Worm (Caenorhabditis elegans) whole organism, L3 larva: ENCODE measurements around the gene Y49F6B.12.

ENCODE experiments used
- R02D3.7 ChIP-seq: fragments of 150-350 bp; optimal IDR thresholded peaks from 2 replicates; lab custom pipeline; 2014; ENCODE audit warnings: missing biosample characterization, missing genetic modification characterization
- ZK546.5 ChIP-seq: sonication (generic microtip); optimal IDR thresholded peaks from 2 replicates; lab custom pipeline; 2017; ENCODE audit warnings: missing biosample characterization, missing genetic modification characterization
- ama-1 ChIP-seq: fragments of 150-350 bp; optimal IDR thresholded peaks from 2 replicates; lab custom pipeline; 2018
- ceh-16 ChIP-seq: sonication (generic microtip); optimal IDR thresholded peaks from 2 replicates; lab custom pipeline; 2017; ENCODE audit warnings: missing biosample characterization, missing genetic modification characterization
- ceh-28 ChIP-seq: fragments of 150-350 bp; optimal IDR thresholded peaks from 2 replicates; lab custom pipeline; 2014; ENCODE audit warnings: missing biosample characterization, missing genetic modification reagents, missing genetic modification characterization
- ceh-82 ChIP-seq: fragments of 150-350 bp; optimal IDR thresholded peaks from 2 replicates; lab custom pipeline; 2014; ENCODE audit warnings: missing biosample characterization, missing genetic modification characterization
- ceh-9 ChIP-seq: sonication (generic microtip); optimal IDR thresholded peaks from 2 replicates; lab custom pipeline; 2018; ENCODE audit warnings: missing biosample characterization, missing genetic modification characterization
- daf-12 ChIP-seq: fragments of 150-350 bp; optimal IDR thresholded peaks from 2 replicates; lab custom pipeline; 2014; ENCODE audit warnings: missing biosample characterization, missing genetic modification reagents, missing genetic modification characterization
- egl-5 ChIP-seq: fragments of 150-350 bp; optimal IDR thresholded peaks from 2 replicates; lab custom pipeline; 2017; ENCODE audit warnings: missing biosample characterization, missing genetic modification reagents, missing genetic modification characterization, inconsistent platforms
- elt-2 ChIP-seq: sonication (generic microtip); optimal IDR thresholded peaks from 2 replicates; lab custom pipeline; 2016; ENCODE audit warnings: missing genetic modification reagents, mild to moderate bottlenecking, missing genetic modification characterization, missing compliant biosample characterization
- eor-1 ChIP-seq, 2 experiments: fragments of 150-350 bp; optimal IDR thresholded peaks; 2 replicates each; lab custom pipeline; 2014 to 2018; ENCODE audit warnings: missing biosample characterization in 2 of 2, missing genetic modification characterization in 2 of 2
- fkh-10 ChIP-seq: sonication (generic microtip); optimal IDR thresholded peaks from 2 replicates; lab custom pipeline; 2017; ENCODE audit warnings: missing biosample characterization, missing genetic modification reagents, missing genetic modification characterization
- fos-1 ChIP-seq: fragments of 150-350 bp; optimal IDR thresholded peaks from 2 replicates; lab custom pipeline; 2014; ENCODE audit warnings: missing biosample characterization, missing genetic modification characterization
- hmg-11 ChIP-seq: sonication (generic microtip); optimal IDR thresholded peaks from 2 replicates; lab custom pipeline; 2016; ENCODE audit warnings: missing genetic modification characterization, missing compliant biosample characterization
- jun-1 ChIP-seq: fragments of 150-350 bp; optimal IDR thresholded peaks from 2 replicates; lab custom pipeline; 2014; ENCODE audit warnings: missing biosample characterization, missing genetic modification reagents, missing genetic modification characterization
- lin-39 ChIP-seq: fragments of 150-350 bp; optimal IDR thresholded peaks from 2 replicates; lab custom pipeline; 2018; ENCODE audit warnings: missing biosample characterization, missing genetic modification reagents, missing genetic modification characterization
- lsy-12 ChIP-seq: sonication (generic microtip); optimal IDR thresholded peaks from 2 replicates; lab custom pipeline; 2016; ENCODE audit warnings: mild to moderate bottlenecking, missing genetic modification characterization, missing compliant biosample characterization
- mdl-1 ChIP-seq: fragments of 150-350 bp; optimal IDR thresholded peaks from 2 replicates; lab custom pipeline; 2014; ENCODE audit warnings: missing biosample characterization, missing genetic modification characterization
- mml-1 ChIP-seq: fragments of 150-350 bp; sonication (generic microtip); optimal IDR thresholded peaks from 3 replicates; lab custom pipeline; 2014; ENCODE audit warnings: missing biosample characterization, missing genetic modification characterization
- nfya-1 ChIP-seq: sonication (generic microtip); optimal IDR thresholded peaks from 2 replicates; lab custom pipeline; 2017; ENCODE audit warnings: missing genetic modification characterization, mild to moderate bottlenecking, missing compliant biosample characterization, antibody characterized with exemption, moderate library complexity; ENCODE audit not compliant: insufficient read depth
- nhr-11 ChIP-seq: fragments of 150-350 bp; optimal IDR thresholded peaks from 2 replicates; lab custom pipeline; 2014; ENCODE audit warnings: missing biosample characterization, missing genetic modification characterization
- nhr-12 ChIP-seq: fragments of 150-350 bp; optimal IDR thresholded peaks from 2 replicates; lab custom pipeline; 2014; ENCODE audit warnings: missing biosample characterization, missing genetic modification characterization
- nhr-25 ChIP-seq: sonication (generic microtip); optimal IDR thresholded peaks from 2 replicates; lab custom pipeline; 2017; ENCODE audit warnings: missing biosample characterization, missing genetic modification characterization
- nhr-28 ChIP-seq: fragments of 150-350 bp; optimal IDR thresholded peaks from 2 replicates; lab custom pipeline; 2014; ENCODE audit warnings: missing biosample characterization, missing genetic modification characterization
- nhr-67 ChIP-seq: fragments of 150-350 bp; optimal IDR thresholded peaks from 2 replicates; lab custom pipeline; 2014; ENCODE audit warnings: missing biosample characterization, missing genetic modification characterization
- pha-4 ChIP-seq: fragments of 150-350 bp; optimal IDR thresholded peaks from 2 replicates; lab custom pipeline; 2014; ENCODE audit warnings: missing biosample characterization, missing genetic modification reagents, missing genetic modification characterization
- pqm-1 ChIP-seq: fragments of 150-350 bp; optimal IDR thresholded peaks from 2 replicates; lab custom pipeline; 2017; ENCODE audit warnings: missing biosample characterization, missing genetic modification characterization, inconsistent platforms
- sea-2 ChIP-seq: fragments of 150-350 bp; sonication (generic microtip); optimal IDR thresholded peaks from 4 replicates; lab custom pipeline; 2014; ENCODE audit warnings: missing biosample characterization, missing genetic modification reagents, missing genetic modification characterization
- skn-1 ChIP-seq: fragments of 150-350 bp; optimal IDR thresholded peaks from 2 replicates; lab custom pipeline; 2014; ENCODE audit warnings: missing biosample characterization, missing genetic modification characterization
- snpc-4 ChIP-seq: fragments of 150-350 bp; optimal IDR thresholded peaks from 2 replicates; lab custom pipeline; 2014; ENCODE audit warnings: missing biosample characterization, missing genetic modification characterization
- unc-39 ChIP-seq: sonication (generic microtip); optimal IDR thresholded peaks from 4 replicates; lab custom pipeline; 2017; ENCODE audit warnings: missing biosample characterization, missing genetic modification characterization
- zag-1 ChIP-seq: fragments of 150-350 bp; optimal IDR thresholded peaks from 2 replicates; lab custom pipeline; 2014; ENCODE audit warnings: missing biosample characterization, missing genetic modification characterization
- ztf-11 ChIP-seq: fragments of 150-350 bp; optimal IDR thresholded peaks from 2 replicates; lab custom pipeline; 2014; ENCODE audit warnings: missing biosample characterization, missing genetic modification characterization

Gene Y49F6B.12

DNA sequence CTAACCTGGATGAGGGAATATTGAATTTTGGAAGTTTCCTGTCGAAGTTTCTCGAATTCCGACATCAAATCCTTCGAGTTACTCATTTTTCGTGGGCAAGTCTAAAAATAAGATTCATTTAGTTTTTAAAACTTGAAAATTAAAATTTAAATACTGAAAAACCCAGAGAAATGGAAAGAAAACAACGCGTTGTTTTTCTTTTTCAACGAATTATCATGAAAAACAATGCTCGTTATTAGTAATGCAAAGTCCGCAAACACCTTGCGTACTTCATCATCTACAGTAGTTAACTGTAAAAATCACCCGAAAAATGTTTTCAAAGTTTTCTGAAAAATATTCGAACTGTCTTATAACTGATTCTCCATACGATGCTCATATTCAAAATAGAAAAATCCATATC lies 27.9 kb downstream of the Y49F6B.12 start, which contains the start of gene C16C8.4:
C16C8.4 (minus strand) TSS at position 101 of the 400 bp plus-strand sequence.
- TF ChIP-seq R02D3.7 = no peak
- TF ChIP-seq nhr-28 = no peak
- no peak for TF ChIP-seq eor-1 (tag; optimal IDR thresholded peaks at IDR 0.05; lab: Kevin White, UChicago)
- no peak for TF ChIP-seq pha-4 (tag; lab: Kevin White, UChicago)
- TF ChIP-seq mml-1 (tag; lab: Kevin White, UChicago) = no peak
- TF ChIP-seq sea-2 (GFP tag; lab: Kevin White, UChicago) = no peak
- no peak for TF ChIP-seq nhr-12 (tag; lab: Kevin White, UChicago)
- no peak for TF ChIP-seq ceh-28 (tag; lab: Kevin White, UChicago)
- TF ChIP-seq ceh-9 (tag; lab: Kevin White, UChicago) = no peak
- TF ChIP-seq unc-39 (tag; lab: Kevin White, UChicago) = no peak
- TF ChIP-seq skn-1 (tag; lab: Kevin White, UChicago) = no peak
- TF ChIP-seq ZK546.5 (tag; lab: Kevin White, UChicago) = no peak
- no peak for TF ChIP-seq pqm-1 (tag; lab: Kevin White, UChicago)
- no peak for TF ChIP-seq zag-1 (tag; lab: Kevin White, UChicago)
- no peak for TF ChIP-seq nhr-11 (tag; lab: Kevin White, UChicago)
- no peak for TF ChIP-seq fos-1
- TF ChIP-seq hmg-11 (tag; lab: Kevin White, UChicago) = no peak
- TF ChIP-seq ztf-11 (tag; lab: Kevin White, UChicago) = no peak
- no peak for TF ChIP-seq nhr-25 (tag; lab: Kevin White, UChicago)

DNA sequence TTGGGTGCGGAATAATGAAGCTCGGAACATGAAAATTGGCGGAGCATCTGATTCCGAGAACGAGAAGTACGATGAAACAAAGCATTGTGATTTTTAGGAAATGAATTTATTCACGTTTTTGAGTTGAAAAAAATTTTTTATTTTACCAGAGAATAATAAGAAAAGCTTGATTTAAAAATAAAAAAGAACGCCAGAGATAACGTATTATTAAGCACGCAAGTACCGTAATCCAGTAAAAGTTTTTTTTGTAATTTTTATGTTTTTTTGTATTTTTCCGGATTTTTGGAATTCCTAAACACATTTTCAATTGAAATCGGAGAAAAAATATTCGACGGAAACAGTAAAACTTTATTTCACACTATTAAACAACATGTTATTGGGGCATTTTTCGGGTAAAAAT lies 29.1 kb downstream of the Y49F6B.12 start, which contains the start of gene C16C8.22:
C16C8.22 (minus strand) TSS at position 101 of the 400 bp plus-strand sequence.
- no peak for TF ChIP-seq egl-5 (tag; lab: Kevin White, UChicago)
- TF ChIP-seq nfya-1 = no peak
- no peak for TF ChIP-seq ceh-82
- no peak for TF ChIP-seq elt-2 (tag; lab: Kevin White, UChicago)
- no peak for TF ChIP-seq nhr-67 (tag; lab: Kevin White, UChicago)
- TF ChIP-seq fos-1 = no peak
- no peak for TF ChIP-seq jun-1 (tag; lab: Kevin White, UChicago)
- no peak for TF ChIP-seq ceh-16 (tag; lab: Kevin White, UChicago)
- TF ChIP-seq, all 47 proteins: peak for 0

DNA sequence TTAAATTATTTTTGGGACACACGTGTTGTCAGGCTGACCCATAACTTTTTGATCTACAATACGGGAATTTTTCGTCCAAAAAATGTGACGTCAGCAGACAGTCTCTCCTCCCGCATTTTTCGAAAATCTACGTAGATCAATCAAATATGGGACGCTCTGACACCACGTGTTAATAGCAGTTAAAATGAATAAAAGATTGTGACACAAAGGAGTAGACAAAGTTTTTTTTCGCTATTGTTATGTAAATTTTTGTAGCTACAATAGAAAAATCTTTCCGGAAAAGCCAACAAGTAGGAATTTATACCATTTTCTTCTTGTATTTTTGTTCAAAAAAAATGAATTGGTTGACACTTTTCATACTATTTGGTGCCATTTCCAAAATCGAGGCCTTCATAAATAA lies 30.8 kb downstream of the Y49F6B.12 start, which contains the start of gene C16C8.27:
C16C8.27 (plus strand) TSS at position 301 of the 400 bp plus-strand sequence.
- no peak for TF ChIP-seq daf-12
- no peak for TF ChIP-seq elt-2 (tag; lab: Kevin White, UChicago)
- TF ChIP-seq egl-5 (tag; lab: Kevin White, UChicago) = no peak
- TF ChIP-seq ceh-28 (tag; lab: Kevin White, UChicago) = no peak
- TF ChIP-seq jun-1 (tag; lab: Kevin White, UChicago) = no peak
- TF ChIP-seq ama-1 (lab: Kevin White, UChicago) = no peak
- TF ChIP-seq unc-39 (tag; lab: Kevin White, UChicago) = no peak
- TF ChIP-seq lin-39 (tag; lab: Kevin White, UChicago) = no peak
- no peak for TF ChIP-seq pha-4 (tag; lab: Kevin White, UChicago)
- TF ChIP-seq fkh-10 (GFP tag; lab: Kevin White, UChicago) = no peak
- TF ChIP-seq ceh-9 (tag; lab: Kevin White, UChicago) = no peak

DNA sequence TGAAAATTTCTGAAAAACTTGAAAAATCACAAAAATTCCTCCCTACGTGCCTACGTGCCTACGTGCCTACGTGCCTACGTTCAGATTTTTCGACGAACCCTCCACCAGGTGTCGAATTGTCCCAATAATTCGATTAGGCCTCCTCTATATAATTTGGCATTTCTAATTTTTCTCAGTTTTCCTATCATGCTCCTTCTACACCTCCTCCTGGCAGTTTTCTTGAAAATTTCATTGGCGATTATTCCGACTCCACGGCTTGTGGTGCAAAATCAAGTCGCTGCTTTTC lies 31.6 kb downstream of the Y49F6B.12 start, which contains the start of gene C16C8.17:
C16C8.17 (plus strand) TSS at position 187 of the 286 bp plus-strand sequence.
- TF ChIP-seq ztf-11 (tag; lab: Kevin White, UChicago) (no peak), ama-1 (lab: Kevin White, UChicago) (no peak), lsy-12 (tag; lab: Kevin White, UChicago) (no peak), mdl-1 (tag; lab: Kevin White, UChicago) (no peak)
- TF ChIP-seq, all 47 proteins: peak for 0

DNA sequence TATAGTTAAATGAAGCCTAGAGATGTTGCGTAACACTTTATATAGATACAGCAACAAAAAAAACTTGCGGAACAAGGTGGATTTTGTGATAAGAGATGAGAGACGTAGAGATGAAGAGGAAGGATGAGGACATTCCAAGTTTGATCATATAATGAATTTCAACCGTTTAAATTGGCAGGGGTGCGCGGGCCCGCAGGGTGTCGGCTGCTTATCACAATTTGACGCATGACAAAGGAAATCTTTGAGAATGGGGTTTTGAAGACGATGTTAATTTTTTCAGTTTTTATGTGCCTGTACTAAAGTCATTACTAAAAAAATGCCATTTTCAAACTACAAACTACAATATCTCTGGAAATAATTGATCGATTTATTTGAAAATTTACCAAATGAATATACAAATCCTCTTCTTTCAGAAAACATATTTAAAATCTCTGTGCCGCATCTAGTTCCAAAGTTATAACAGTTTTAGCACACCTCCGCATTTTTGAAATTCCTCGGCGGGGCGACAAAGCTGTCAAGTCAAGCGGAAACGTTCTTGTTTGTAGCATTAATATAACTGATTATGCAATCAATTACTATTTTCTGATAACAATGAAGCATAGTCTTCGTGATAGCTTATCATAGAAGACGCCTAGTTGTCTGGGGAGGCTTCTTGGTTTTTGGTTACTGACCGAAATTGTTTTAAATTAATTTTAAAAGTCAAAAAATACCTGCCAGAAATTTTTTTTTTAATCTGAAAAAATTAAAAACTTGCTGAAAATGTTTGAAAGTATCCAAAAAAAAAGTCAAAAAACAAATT lies 32.2 kb downstream of the Y49F6B.12 start:
- no peak for TF ChIP-seq sea-2 (GFP tag; lab: Kevin White, UChicago)
- TF ChIP-seq ceh-82 = no peak
- TF ChIP-seq elt-2 (tag; lab: Kevin White, UChicago) = peak; percentile 89
- peak; percentile 57 for TF ChIP-seq snpc-4
- peak; percentile 57 for TF ChIP-seq pqm-1 (tag; lab: Kevin White, UChicago)
- TF ChIP-seq ama-1 (lab: Kevin White, UChicago) = no peak
- TF ChIP-seq eor-1 (tag; optimal IDR thresholded peaks at IDR 0.05; lab: Kevin White, UChicago) = no peak
